Worm (Caenorhabditis elegans) whole organism, L4 larva: ENCODE results near the gene F45F2.9.
"Not testable (repeated sequence)": the region's sequence is repeated elsewhere in the genome, so short reads cannot be mapped to it uniquely, and the experiment has no call there.

Source experiments
- dmd-6 ChIP-seq: fragments of 200-800 bp; sonication (Bioruptor generic); IDR thresholded peaks from 2 replicates; pipeline ENCODE4 v1.3.6; 2022; ENCODE audit warnings: missing genetic modification reagents, missing genetic modification characterization, missing compliant biosample characterization
- dve-1 ChIP-seq: sonication (generic microtip); optimal IDR thresholded peaks from 2 replicates; lab custom pipeline; 2017; ENCODE audit warnings: antibody characterized with exemption, mild to moderate bottlenecking, missing genetic modification characterization, missing compliant biosample characterization; ENCODE audit not compliant: insufficient read depth
- nhr-237 ChIP-seq: sonication (generic microtip); optimal IDR thresholded peaks from 2 replicates; lab custom pipeline; 2017; ENCODE audit warnings: missing biosample characterization, missing genetic modification characterization
- unc-130 ChIP-seq: sonication (generic microtip); optimal IDR thresholded peaks from 2 replicates; lab custom pipeline; 2016; ENCODE audit warnings: missing genetic modification reagents, missing genetic modification characterization, missing compliant biosample characterization
- unc-62 ChIP-seq, 3 experiments: fragments of 150-350 bp in 1 of 3; sonication (generic microtip); optimal IDR thresholded peaks in 2 of 3; peaks in 1 of 3; 1 replicate in 1 of 3; 2 replicates in 2 of 3; lab custom pipeline; 2014 to 2017; ENCODE audit warnings: missing biosample characterization in 3 of 3, missing genetic modification characterization in 3 of 3, missing genetic modification reagents in 3 of 3, missing genotype in 1 of 3
- zag-1 ChIP-seq: fragments of 150-350 bp; optimal IDR thresholded peaks from 2 replicates; lab custom pipeline; 2014; ENCODE audit warnings: missing biosample characterization, missing genetic modification characterization

DNA sequence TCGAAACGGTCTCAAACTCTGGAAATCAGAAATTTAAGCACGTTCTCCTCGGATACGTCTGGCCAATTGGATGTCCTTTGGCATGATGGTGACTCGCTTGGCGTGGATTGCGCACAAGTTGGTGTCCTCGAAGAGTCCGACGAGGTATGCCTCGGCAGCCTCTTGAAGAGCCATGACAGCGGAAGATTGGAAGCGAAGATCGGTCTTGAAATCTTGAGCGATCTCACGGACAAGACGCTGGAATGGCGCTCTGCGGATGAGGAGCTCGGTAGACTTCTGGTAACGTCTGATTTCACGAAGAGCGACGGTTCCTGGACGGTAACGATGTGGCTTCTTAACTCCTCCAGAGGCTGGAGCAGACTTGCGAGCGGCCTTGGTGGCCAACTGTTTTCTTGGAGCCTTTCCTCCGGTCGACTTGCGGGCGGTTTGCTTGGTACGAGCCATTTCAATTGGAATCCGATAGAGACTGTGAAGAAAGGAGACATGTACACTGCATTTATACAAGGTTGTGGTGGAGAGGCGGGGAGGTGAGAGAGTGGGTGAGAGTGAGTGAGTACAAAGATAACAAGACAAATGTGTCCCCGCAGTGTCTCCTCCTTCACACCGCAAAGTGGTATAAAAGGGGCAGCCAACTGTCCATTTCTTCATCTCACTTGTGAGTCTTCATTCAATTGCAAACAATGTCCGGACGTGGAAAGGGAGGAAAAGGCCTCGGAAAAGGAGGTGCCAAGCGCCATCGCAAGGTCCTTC lies 21.4 kb upstream of the F45F2.9 start, which contains the start of the genes his-6 and his-5:
- peak; percentile 66 for TF ChIP-seq dmd-6 (GFP tag; lab: Robert Waterston, UW)
- TF ChIP-seq unc-130 (GFP tag; lab: Kevin White, UChicago); zag-1 (tag; lab: Kevin White, UChicago); nhr-237 (tag; lab: Kevin White, UChicago); dve-1; unc-62 (GFP tag; optimal IDR thresholded peaks at IDR 0.05 in 1 of 2; lab: Kevin White, UChicago); unc-62 (tag; optimal IDR thresholded peaks at IDR 0.05; lab: Kevin White, UChicago): not testable (repeated sequence)
